Fruit fly (Drosophila melanogaster): ENCODE data around the gene CG13362.

CG13362 gene

DNA sequence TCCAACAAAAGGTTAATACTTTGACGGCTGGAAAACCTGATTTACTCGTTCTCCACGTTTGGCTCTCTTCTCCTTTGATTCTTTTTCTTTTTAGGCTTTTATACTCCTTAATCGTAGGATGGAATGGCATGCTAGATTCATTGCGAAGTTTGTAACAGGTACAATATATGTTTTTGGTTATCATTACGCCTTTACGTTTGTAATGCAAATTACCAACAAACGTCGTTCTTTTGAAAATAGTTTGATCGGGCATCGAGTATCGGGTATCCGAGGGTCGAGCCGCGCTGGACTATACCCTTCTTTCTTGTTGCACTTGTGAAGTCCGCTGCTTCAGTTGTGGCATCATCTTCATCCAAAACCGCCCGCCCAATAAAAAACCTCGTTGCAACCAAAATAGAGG lies 39.2 kb downstream of the CG13362 start (continued):
- TF ChIP-seq CG2129 (GFP tag; IDR thresholded peaks at IDR 0.05; ENCODE audit: partially characterized antibody) (no peak), CG2199 (GFP tag; IDR thresholded peaks at IDR 0.05) (0 out of 3 replicates have a peak, but pooled peaks have one; percentile 15), zf30C (GFP tag; optimal IDR thresholded peaks at IDR 0.05) (no peak), caup (GFP tag; optimal IDR thresholded peaks at IDR 0.05; ENCODE audit: severe bottlenecking) (no peak), grau (tag; optimal IDR thresholded peaks at IDR 0.05) (peak; percentile 3), Six4 (GFP tag; optimal IDR thresholded peaks at IDR 0.05) (no peak), pho (GFP tag; optimal IDR thresholded peaks at IDR 0.05) (no peak), ERR (GFP tag; optimal IDR thresholded peaks at IDR 0.05) (no peak), da (GFP tag; optimal IDR thresholded peaks at IDR 0.05) (no peak), gcm (GFP tag; optimal IDR thresholded peaks at IDR 0.05) (no peak), pan (optimal IDR thresholded peaks at IDR 0.05) (no peak), pan (GFP tag; optimal IDR thresholded peaks at IDR 0.05 in 1 of 2, IDR thresholded peaks at IDR 0.05 in 1 of 2) (peak in 1 of 2 experiments; percentile 15), insv (GFP tag; optimal IDR thresholded peaks at IDR 0.05) (no peak), Doc2 (GFP tag; IDR thresholded peaks at IDR 0.05) (no peak), otp (GFP tag; IDR thresholded peaks at IDR 0.05) (no peak), Hr51 (GFP tag; optimal IDR thresholded peaks at IDR 0.05) (no peak), CG17328 (GFP tag; IDR thresholded peaks at IDR 0.05) (peak; percentile 31; the same call in 1 of the 2 replicates), usp (GFP tag; optimal IDR thresholded peaks at IDR 0.05) (no peak), fd102C (GFP tag; optimal IDR thresholded peaks at IDR 0.05) (no peak), CG6254 (GFP tag; optimal IDR thresholded peaks at IDR 0.05) (no peak), Ets97D (GFP tag; optimal IDR thresholded peaks at IDR 0.05) (no peak), nmo (GFP tag; optimal IDR thresholded peaks at IDR 0.05) (peak; percentile 8), yki (optimal IDR thresholded peaks at IDR 0.05) (no peak), cwo (GFP tag; optimal IDR thresholded peaks at IDR 0.05) (no peak), CG7357 (GFP tag; IDR thresholded peaks at IDR 0.05) (no peak), CG8924 (tag; optimal IDR thresholded peaks at IDR 0.05) (no peak), CG4617 (GFP tag; optimal IDR thresholded peaks at IDR 0.05; ENCODE audit: borderline replicate concordance) (no peak), pros (GFP tag; optimal IDR thresholded peaks at IDR 0.05) (no peak), CG9727 (GFP tag; optimal IDR thresholded peaks at IDR 0.05) (no peak), Kr (GFP tag; optimal IDR thresholded peaks at IDR 0.05) (no peak), az2 (GFP tag; optimal IDR thresholded peaks at IDR 0.05) (no peak), Blimp-1 (GFP tag; optimal IDR thresholded peaks at IDR 0.05) (peak; percentile 35), CG10979 (tag; optimal IDR thresholded peaks at IDR 0.05) (peak; percentile 34), sim (GFP tag; IDR thresholded peaks at IDR 0.05) (no peak), Bdp1 (GFP tag; optimal IDR thresholded peaks at IDR 0.05) (no peak), CG4328 (GFP tag; optimal IDR thresholded peaks at IDR 0.05) (no peak), CG10654 (GFP tag; optimal IDR thresholded peaks at IDR 0.05) (no peak), vnd (GFP tag; IDR thresholded peaks at IDR 0.05; ENCODE audit: partially characterized antibody) (no peak), zfh1 (GFP tag; IDR thresholded peaks at IDR 0.05) (0 out of 3 replicates have a peak, but pooled peaks have one; percentile 47), PHDP (tag; optimal IDR thresholded peaks at IDR 0.05) (peak; percentile 5), Neu2 (GFP tag; optimal IDR thresholded peaks at IDR 0.05; ENCODE audit: borderline replicate concordance) (no peak), CG6272 (GFP tag; IDR thresholded peaks at IDR 0.05) (no peak), corto (GFP tag; optimal IDR thresholded peaks at IDR 0.05) (peak; percentile 69), chn (GFP tag; optimal IDR thresholded peaks at IDR 0.05) (no peak), tna (GFP tag; IDR thresholded peaks at IDR 0.05; ENCODE audit: partially characterized antibody) (no peak), Atf3 (GFP tag; optimal IDR thresholded peaks at IDR 0.05) (no peak), CG11504 (tag; optimal IDR thresholded peaks at IDR 0.05) (peak; percentile 7), tgo (GFP tag; IDR thresholded peaks at IDR 0.05) (no peak), pum (GFP tag; optimal IDR thresholded peaks at IDR 0.05) (no peak), HLH54F (GFP tag; optimal IDR thresholded peaks at IDR 0.05) (no peak), lbe (GFP tag; optimal IDR thresholded peaks at IDR 0.05) (peak; percentile 72)
